Fruit fly (Drosophila melanogaster) whole organism, adult: Measurements from ENCODE around the gene Polr2F.
A peak's percentile ranks its signal among the peaks of the same experiment; 100 is the strongest.

Experiments used
- CG11617 ChIP-seq: fragments of 200-800 bp; sonication (Bioruptor generic); optimal IDR thresholded peaks from 2 replicates; lab custom pipeline; 2017; ENCODE audit warnings: mild to moderate bottlenecking, missing biosample characterization, missing genetic modification reagents, missing genetic modification characterization
- CG12768 ChIP-seq: fragments of 200-800 bp; sonication (Bioruptor generic); optimal IDR thresholded peaks from 2 replicates; lab custom pipeline; 2017; ENCODE audit warnings: missing biosample characterization, missing genetic modification characterization, mild to moderate bottlenecking, moderate library complexity, missing genetic modification reagents
- CG14711 ChIP-seq: fragments of 200-800 bp; sonication (Bioruptor generic); optimal IDR thresholded peaks from 2 replicates; lab custom pipeline; 2018; ENCODE audit warnings: missing biosample characterization, mild to moderate bottlenecking, missing genetic modification characterization, moderate library complexity
- CG1620 ChIP-seq: fragments of 200-800 bp; sonication (Bioruptor generic); optimal IDR thresholded peaks from 2 replicates; lab custom pipeline; 2016; ENCODE audit warnings: missing biosample characterization, missing genetic modification characterization
- CG33017 ChIP-seq: fragments of 200-800 bp; sonication (Bioruptor generic); optimal IDR thresholded peaks from 2 replicates; lab custom pipeline; 2018; ENCODE audit warnings: missing biosample characterization, mild to moderate bottlenecking, missing genetic modification characterization, moderate library complexity
- CG5204 ChIP-seq: fragments of 200-800 bp; sonication (Bioruptor generic); optimal IDR thresholded peaks from 2 replicates; lab custom pipeline; 2016; ENCODE audit warnings: missing biosample characterization, missing genetic modification characterization
- CG7045 ChIP-seq: fragments of 200-800 bp; sonication (Bioruptor generic); optimal IDR thresholded peaks from 2 replicates; lab custom pipeline; 2017; ENCODE audit warnings: missing biosample characterization, mild to moderate bottlenecking, missing genetic modification characterization
- CG7101 ChIP-seq: fragments of 200-800 bp; sonication (Bioruptor generic); optimal IDR thresholded peaks from 2 replicates; lab custom pipeline; 2018; ENCODE audit warnings: missing biosample characterization, mild to moderate bottlenecking, missing genetic modification characterization, moderate library complexity
- Clk ChIP-seq: fragments of 200-800 bp; sonication (Bioruptor generic); optimal IDR thresholded peaks from 2 replicates; lab custom pipeline; 2017; ENCODE audit warnings: missing biosample characterization, missing genetic modification characterization
- Crg-1 ChIP-seq: fragments of 200-800 bp; sonication (Bioruptor generic); optimal IDR thresholded peaks from 2 replicates; lab custom pipeline; 2016; ENCODE audit warnings: missing biosample characterization, missing genetic modification characterization
- Hr96 ChIP-seq: fragments of 200-800 bp; sonication (Bioruptor generic); optimal IDR thresholded peaks from 2 replicates; lab custom pipeline; 2016; ENCODE audit warnings: missing biosample characterization, missing genetic modification characterization
- Mnt ChIP-seq: fragments of 200-800 bp; sonication (Bioruptor generic); optimal IDR thresholded peaks from 2 replicates; lab custom pipeline; 2016; ENCODE audit warnings: missing biosample characterization, mild to moderate bottlenecking, missing genetic modification characterization
- bab1 ChIP-seq: fragments of 200-800 bp; sonication (Bioruptor generic); optimal IDR thresholded peaks from 3 replicates; lab custom pipeline; 2019; ENCODE audit warnings: missing biosample characterization, mild to moderate bottlenecking, missing genetic modification characterization, moderate library complexity
- cic ChIP-seq: fragments of 200-800 bp; sonication (Bioruptor generic); optimal IDR thresholded peaks from 2 replicates; lab custom pipeline; 2017; ENCODE audit warnings: missing biosample characterization, mild to moderate bottlenecking, missing genetic modification characterization, moderate library complexity
- cnc ChIP-seq, 2 experiments: fragments of >200 bp; optimal IDR thresholded peaks; 2 replicates each; lab custom pipeline; 2017
- kay ChIP-seq: fragments of 200-800 bp; sonication (Bioruptor generic); peaks from one replicate; lab custom pipeline; 2016; ENCODE audit warnings: missing biosample characterization, missing genetic modification characterization, borderline replicate concordance
- ovo ChIP-seq: fragments of 200-800 bp; sonication (Bioruptor generic); optimal IDR thresholded peaks from 2 replicates; lab custom pipeline; 2016; ENCODE audit warnings: missing biosample characterization, missing genetic modification characterization
- pad ChIP-seq: fragments of 200-800 bp; sonication (Bioruptor generic); optimal IDR thresholded peaks from 3 replicates; lab custom pipeline; 2017; ENCODE audit warnings: missing biosample characterization, missing genetic modification characterization, mild to moderate bottlenecking, moderate library complexity, missing genetic modification reagents
- tj ChIP-seq: fragments of 200-800 bp; sonication (Bioruptor generic); optimal IDR thresholded peaks from 3 replicates; lab custom pipeline; 2017; ENCODE audit warnings: missing biosample characterization, mild to moderate bottlenecking, missing genetic modification characterization, moderate library complexity
- toe ChIP-seq: fragments of 200-800 bp; sonication (Bioruptor generic); optimal IDR thresholded peaks from 2 replicates; lab custom pipeline; 2016; ENCODE audit warnings: missing biosample characterization, missing genetic modification characterization

Polr2F gene

dm6 chr3R:5393742-5394391 lies 22.3 kb downstream of the Polr2F start, which contains the start of gene CG1172:
Gene CG1172 (plus strand): TSS chr3R:5393922.
- TF ChIP-seq pad (GFP tag; lab: Kevin White, UChicago) (peak; percentile 6), CG7045 (GFP tag; lab: Kevin White, UChicago) (no peak), bab1 (GFP tag; lab: Kevin White, UChicago) (peak; percentile 56)

DNA sequence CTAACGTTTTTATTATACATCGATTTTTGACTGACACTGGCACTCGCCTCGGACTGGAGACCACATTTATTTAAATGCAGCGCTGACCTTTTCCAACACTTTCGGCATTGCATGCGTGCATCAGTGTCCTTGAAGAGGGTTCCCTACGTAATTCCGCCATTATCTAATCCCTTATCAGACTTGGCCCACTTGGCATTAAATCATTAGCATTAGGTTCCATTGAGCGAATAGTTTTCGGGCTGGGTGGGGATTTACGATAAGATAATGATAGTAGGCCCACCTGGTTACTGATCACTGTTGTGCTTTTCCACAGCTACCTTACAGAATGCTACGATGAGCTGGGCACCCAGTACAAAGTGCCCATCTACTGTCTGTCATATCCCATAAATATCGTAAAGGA lies 23.6 kb downstream of the Polr2F start:
- no peak for TF ChIP-seq kay (GFP tag; lab: Kevin White, UChicago)
- TF ChIP-seq cic = peak; percentile 63
- no peak for TF ChIP-seq Crg-1
- no peak for TF ChIP-seq CG33017 (tag; lab: Kevin White, UChicago)
- no peak for TF ChIP-seq ovo (GFP tag; lab: Kevin White, UChicago)

dm6 chr3R:5399096-5399495 lies 27.5 kb downstream of the Polr2F start, which contains the start of gene Or83a:
Gene Or83a (minus strand): TSS chr3R:5399196.
- TF ChIP-seq CG5204 (no peak), ovo (GFP tag; lab: Kevin White, UChicago) (no peak), CG11617 (GFP tag; lab: Kevin White, UChicago) (no peak), Mnt (GFP tag; lab: Kevin White, UChicago) (no peak), tj (GFP tag; lab: Kevin White, UChicago) (no peak), CG33017 (tag; lab: Kevin White, UChicago) (no peak), cic (no peak), kay (GFP tag; lab: Kevin White, UChicago) (no peak), cnc (optimal IDR thresholded peaks at IDR 0.05; lab: Kevin White, UChicago) (no peak)

DNA sequence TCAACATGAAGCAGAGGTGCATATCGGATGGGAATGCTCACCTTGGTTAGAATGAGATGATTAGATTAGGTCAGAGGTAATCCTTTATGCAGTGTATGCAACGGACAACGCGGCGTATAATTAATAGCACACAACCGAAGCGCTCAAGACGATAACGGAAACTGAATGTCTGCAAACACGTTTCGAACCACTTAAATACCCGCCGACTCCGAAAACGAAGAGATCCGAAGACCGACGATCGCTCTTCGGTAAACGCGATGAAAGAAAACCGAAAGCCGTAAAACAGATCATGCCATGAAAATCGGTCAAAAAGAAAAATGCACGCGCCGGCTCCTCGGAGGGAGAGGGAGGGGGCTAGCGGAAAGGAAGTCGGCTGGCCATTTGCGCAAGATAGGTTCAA lies 32.4 kb downstream of the Polr2F start, which contains the start of gene CG2663:
Gene CG2663, minus strand, starts transcription at position 173 of the 400 bp plus-strand sequence.
- TF ChIP-seq CG14711 (tag; lab: Kevin White, UChicago) (no peak), cic (no peak), Clk (GFP tag; lab: Kevin White, UChicago) (no peak), cnc (optimal IDR thresholded peaks at IDR 0.05; lab: Kevin White, UChicago) (no peak), Hr96 (GFP tag; lab: Kevin White, UChicago) (no peak), CG7101 (tag; lab: Kevin White, UChicago) (no peak), pad (GFP tag; lab: Kevin White, UChicago) (no peak), CG1620 (no peak)

DNA sequence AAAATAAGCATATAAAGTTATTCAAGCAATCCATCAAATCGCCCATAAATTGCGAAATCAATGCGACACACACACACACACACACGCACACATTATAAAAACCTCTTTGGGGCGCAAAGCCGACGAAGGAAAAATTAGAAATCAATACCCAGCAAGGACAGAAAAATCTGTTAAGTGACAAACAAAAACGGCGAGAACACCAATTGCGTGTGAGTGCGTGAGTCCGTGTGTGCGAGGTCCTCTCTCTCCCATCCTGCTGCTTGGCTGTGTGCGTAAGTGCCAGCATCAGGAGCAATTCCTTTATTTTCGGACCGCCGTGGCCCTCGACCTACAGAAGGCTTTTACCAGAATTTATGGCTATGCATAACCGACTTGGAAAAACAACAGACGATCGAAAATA lies 40.7 kb downstream of the Polr2F start, which contains the start of gene Orco:
Gene Orco, minus strand, starts transcription at position 101 of the 400 bp plus-strand sequence.
- no peak for TF ChIP-seq cic

dm6 chr3R:5412987-5413386 lies 41.4 kb downstream of the Polr2F start:
- TF ChIP-seq CG7045 (GFP tag; lab: Kevin White, UChicago) (peak; percentile 13), Hr96 (GFP tag; lab: Kevin White, UChicago) (no peak), CG33017 (tag; lab: Kevin White, UChicago) (no peak), CG5204 (peak; percentile 7)

DNA sequence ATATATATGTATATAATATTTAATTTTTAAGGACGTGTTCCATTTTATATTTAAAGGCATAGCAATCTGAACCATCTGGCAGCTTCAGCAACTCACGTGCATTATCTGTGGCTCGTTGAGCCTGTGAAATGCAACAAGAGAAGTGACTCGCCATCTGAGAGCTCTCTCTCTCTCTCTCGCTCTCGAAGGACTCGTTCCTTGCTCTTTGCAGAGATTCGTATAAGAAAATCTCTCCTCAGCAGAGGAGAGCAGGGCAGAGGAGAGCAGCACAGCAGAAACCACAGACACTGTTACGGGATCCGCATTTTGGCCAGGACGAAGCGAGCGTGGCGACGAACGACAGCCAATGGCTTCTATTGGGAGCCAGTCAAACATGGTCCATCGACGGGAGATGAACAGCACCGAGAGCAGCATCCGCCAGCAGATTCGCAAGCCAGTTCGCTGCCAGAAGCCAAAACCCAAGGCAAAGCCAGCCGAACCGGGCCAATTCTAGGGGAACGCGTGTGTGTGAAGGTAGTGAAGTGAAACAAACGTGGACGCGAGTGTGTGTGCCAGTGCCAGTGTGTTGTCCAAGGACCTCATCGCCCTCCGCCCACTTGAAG lies 42.7 kb downstream of the Polr2F start, which contains the start of gene CG14669:
Gene CG14669, plus strand, starts transcription at position 381 of the 602 bp plus-strand sequence.
- TF ChIP-seq tj (GFP tag; lab: Kevin White, UChicago) (no peak), Hr96 (GFP tag; lab: Kevin White, UChicago) (no peak), kay (GFP tag; lab: Kevin White, UChicago) (no peak), CG1620 (no peak), CG5204 (no peak), Mnt (GFP tag; lab: Kevin White, UChicago) (no peak), CG33017 (tag; lab: Kevin White, UChicago) (no peak), cic (no peak), Clk (GFP tag; lab: Kevin White, UChicago) (no peak), CG7045 (GFP tag; lab: Kevin White, UChicago) (no peak), bab1 (GFP tag; lab: Kevin White, UChicago) (no peak), cnc (optimal IDR thresholded peaks at IDR 0.05; lab: Kevin White, UChicago) (no peak)

DNA sequence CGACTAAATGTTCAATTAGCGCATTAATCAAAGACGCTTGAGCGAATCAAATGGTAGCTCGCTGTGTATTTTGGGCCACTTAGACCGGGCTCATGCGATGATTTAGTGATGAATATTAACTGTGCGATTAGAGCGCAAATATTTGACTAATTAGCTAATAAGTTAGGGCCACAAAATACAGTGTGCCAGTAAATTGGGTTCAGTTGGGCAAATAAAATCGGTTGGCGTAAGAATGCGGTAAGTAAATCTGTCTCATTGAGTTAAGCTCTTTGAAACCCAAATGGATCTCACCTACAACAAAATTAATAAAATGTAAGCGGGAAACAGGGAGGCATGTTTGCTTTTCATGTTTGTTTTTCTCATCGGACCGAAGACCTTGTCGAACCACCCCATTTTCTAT lies 48.9 kb downstream of the Polr2F start:
- TF ChIP-seq toe (GFP tag; lab: Kevin White, UChicago) (no peak), pad (GFP tag; lab: Kevin White, UChicago) (no peak), CG14711 (tag; lab: Kevin White, UChicago) (no peak), CG11617 (GFP tag; lab: Kevin White, UChicago) (no peak), CG1620 (no peak), Hr96 (GFP tag; lab: Kevin White, UChicago) (no peak), Mnt (GFP tag; lab: Kevin White, UChicago) (no peak), CG5204 (no peak), Crg-1 (no peak), ovo (GFP tag; lab: Kevin White, UChicago) (no peak), tj (GFP tag; lab: Kevin White, UChicago) (no peak), Clk (GFP tag; lab: Kevin White, UChicago) (no peak), CG7045 (GFP tag; lab: Kevin White, UChicago) (no peak), CG33017 (tag; lab: Kevin White, UChicago) (no peak), CG12768 (GFP tag; lab: Kevin White, UChicago) (no peak), CG7101 (tag; lab: Kevin White, UChicago) (no peak), cnc (optimal IDR thresholded peaks at IDR 0.05; lab: Kevin White, UChicago) (no peak), bab1 (GFP tag; lab: Kevin White, UChicago) (no peak), cic (no peak), kay (GFP tag; lab: Kevin White, UChicago) (no peak)
